Worm (Caenorhabditis elegans): ENCODE data around the gene ZC395.11.

ce11 chrIII:5287877-5288276, 1.8 kb upstream of the ZC395.11 start, which contains the start of gene T15B12.1:
- no peak for TF ChIP-seq dmd-9 (GFP tag; IDR thresholded peaks at IDR 0.05)
- TF ChIP-seq nhr-111 (GFP tag; optimal IDR thresholded peaks at IDR 0.05) = no peak
- TF ChIP-seq lir-3 (tag; optimal IDR thresholded peaks at IDR 0.05) = no peak

All from whole organism, L4 larva.